Worm (Caenorhabditis elegans) whole organism, midembryonic: ENCODE measurements around the gene lact-3.

Experiments used
- T22C8.4 ChIP-seq: fragments of 200-800 bp; sonication (Bioruptor generic); IDR thresholded peaks from 2 replicates; pipeline ENCODE4 v1.3.6; 2022; ENCODE audit warnings: missing genetic modification characterization, missing compliant biosample characterization
- klf-2 ChIP-seq: fragments of 200-800 bp; sonication (Bioruptor generic); conservative IDR thresholded peaks from 2 replicates; pipeline ENCODE4 v1.3.6; 2022; ENCODE audit warnings: missing genetic modification reagents, missing genetic modification characterization, missing compliant biosample characterization

- TF ChIP-seq T22C8.4 (GFP tag; lab: Robert Waterston, UW) (no peak), klf-2 (GFP tag; lab: Robert Waterston, UW) (no peak)
Observed at ce11 chrII:10603560-10603959, 53.9 kb downstream of the lact-3 start.
